Worm (Caenorhabditis elegans): ENCODE results near the gene pbs-1.

DNA sequence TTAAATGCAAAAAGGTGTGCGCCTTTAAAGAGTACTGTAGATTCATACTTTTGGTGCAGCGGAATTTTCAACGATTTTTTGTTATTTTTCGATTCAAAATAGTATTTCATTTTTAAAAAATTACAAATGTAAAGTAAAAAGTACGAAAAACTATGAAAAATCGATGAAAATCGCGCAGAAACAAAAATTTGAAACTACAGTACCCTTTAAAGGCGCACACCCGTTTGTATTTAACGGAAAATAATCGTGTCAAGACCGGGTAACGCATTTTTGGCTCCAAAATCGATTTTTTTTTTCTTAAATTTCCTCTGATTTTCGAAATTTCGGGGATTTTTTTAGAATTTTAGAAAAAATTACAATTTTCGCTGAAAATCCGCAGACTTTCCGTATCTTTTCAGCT lies 1.6 kb downstream of the pbs-1 start:
- TF ChIP-seq flt-1 (GFP tag; IDR thresholded peaks at IDR 0.05) = no peak
- no peak for TF ChIP-seq T22C8.4 (GFP tag; IDR thresholded peaks at IDR 0.05)
- TF ChIP-seq klf-2 (GFP tag; conservative IDR thresholded peaks at IDR 0.05) = no peak
- TF ChIP-seq tab-1 (GFP tag; IDR thresholded peaks at IDR 0.05) = no peak
- TF ChIP-seq ztf-29 (GFP tag; IDR thresholded peaks at IDR 0.05) = no peak
- TF ChIP-seq med-1 (GFP tag; optimal IDR thresholded peaks at IDR 0.05; ENCODE audit: insufficient read depth) = no peak
- no peak for TF ChIP-seq ref-1 (GFP tag; conservative IDR thresholded peaks at IDR 0.05)
- TF ChIP-seq ztf-23 (GFP tag; IDR thresholded peaks at IDR 0.05) = no peak
- TF ChIP-seq cog-1 (tag; optimal IDR thresholded peaks at IDR 0.05) = no peak

Measured in whole organism, midembryonic.